Worm (Caenorhabditis elegans): ENCODE data around the gene flr-4.

DNA sequence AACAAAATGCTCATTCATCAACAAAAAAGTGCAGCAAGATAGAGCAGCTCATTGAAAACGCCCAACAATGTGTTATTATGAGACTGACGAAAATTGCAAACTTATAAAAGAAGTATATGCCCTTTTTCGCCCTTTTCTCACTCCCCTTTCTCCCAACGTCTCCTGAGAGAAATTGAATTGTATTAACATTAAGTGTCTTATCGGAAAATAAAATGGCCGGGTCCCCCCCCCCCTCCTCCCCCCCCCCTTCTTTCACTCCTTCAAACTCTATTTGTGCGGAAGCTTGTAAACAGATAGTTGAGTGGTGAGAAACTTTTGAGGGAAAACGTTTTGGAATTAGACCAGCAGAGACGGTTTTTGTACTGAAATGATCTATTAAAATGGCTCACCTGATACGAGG is 37.5 kb downstream of the flr-4 start:
- TF ChIP-seq snpc-4 (tag; optimal IDR thresholded peaks at IDR 0.05) (no peak), ces-1 (GFP tag; optimal IDR thresholded peaks at IDR 0.05) (no peak), ztf-11 (tag; optimal IDR thresholded peaks at IDR 0.05) (no peak), rbr-2 (tag; optimal IDR thresholded peaks at IDR 0.05) (no peak), gei-8 (GFP tag; optimal IDR thresholded peaks at IDR 0.05) (no peak), unc-39 (tag; optimal IDR thresholded peaks at IDR 0.05) (no peak), ama-1 (optimal IDR thresholded peaks at IDR 0.05) (no peak), zip-11 (GFP tag; IDR thresholded peaks at IDR 0.05) (no peak), daf-12 (tag; optimal IDR thresholded peaks at IDR 0.05) (no peak), daf-19 (GFP tag; conservative IDR thresholded peaks at IDR 0.05) (no peak), ceh-44 (GFP tag; IDR thresholded peaks at IDR 0.05) (no peak), dmd-6 (GFP tag; IDR thresholded peaks at IDR 0.05) (no peak), lin-39 (tag; optimal IDR thresholded peaks at IDR 0.05) (no peak)

Measured in whole organism, L4 larva.